Worm (Caenorhabditis elegans) whole organism, L1 larva: ENCODE measurements around the gene F48F7.6.

Source experiments
- C16A3.4 ChIP-seq: fragments of 150-350 bp; optimal IDR thresholded peaks from 2 replicates; lab custom pipeline; 2014; ENCODE audit warnings: missing biosample characterization, missing genetic modification characterization
- alr-1 ChIP-seq: fragments of 200-800 bp; sonication (Bioruptor generic); optimal IDR thresholded peaks from 2 replicates; lab custom pipeline; 2018; ENCODE audit warnings: borderline replicate concordance, mild to moderate bottlenecking, missing genetic modification characterization, missing compliant biosample characterization
- elt-2 ChIP-seq: sonication (generic microtip); optimal IDR thresholded peaks from 2 replicates; lab custom pipeline; 2016; ENCODE audit warnings: missing genetic modification characterization, mild to moderate bottlenecking, inconsistent platforms, missing compliant biosample characterization, missing genetic modification reagents
- nhr-71 ChIP-seq: sonication (generic microtip); optimal IDR thresholded peaks from 2 replicates; lab custom pipeline; 2016; ENCODE audit warnings: mild to moderate bottlenecking, missing genetic modification characterization, moderate library complexity, missing compliant biosample characterization
- snpc-4 ChIP-seq: fragments of 150-350 bp; optimal IDR thresholded peaks from 2 replicates; lab custom pipeline; 2014; ENCODE audit warnings: missing biosample characterization, missing genetic modification characterization
- ztf-11 ChIP-seq, 2 experiments: sonication (generic microtip); optimal IDR thresholded peaks; 2 replicates each; lab custom pipeline; 2016 to 2017; ENCODE audit warnings: missing genetic modification characterization in 2 of 2, missing biosample characterization in 1 of 2, missing compliant biosample characterization in 1 of 2

- TF ChIP-seq C16A3.4 (tag; lab: Kevin White, UChicago) (no peak), nhr-71 (no peak), alr-1 (tag; lab: Kevin White, UChicago) (no peak), snpc-4 (tag; lab: Kevin White, UChicago) (no peak), ztf-11 (tag; optimal IDR thresholded peaks at IDR 0.05; lab: Kevin White, UChicago) (no peak), elt-2 (tag; lab: Kevin White, UChicago) (no peak)
Measured at ce11 chrX:13963203-13963602, 14.4 kb upstream of the F48F7.6 start, which contains the start of gene F48F7.3.
